Fruit fly (Drosophila melanogaster) whole organism, embryonic: Measurements from ENCODE around the gene Ae2.

Source experiments
- Abd-B ChIP-seq: fragments of 200-800 bp; sonication (Bioruptor generic); optimal IDR thresholded peaks from 2 replicates; lab custom pipeline; 2018; ENCODE audit warnings: missing biosample characterization, mild to moderate bottlenecking, missing genetic modification characterization, moderate library complexity
- CG11247 ChIP-seq: fragments of 200-800 bp; sonication (Bioruptor generic); IDR thresholded peaks from 2 replicates; pipeline ENCODE4 v1.3.6; 2022; ENCODE audit warnings: missing biosample characterization, missing genetic modification characterization
- CG1233 ChIP-seq: fragments of 200-800 bp; sonication (Bioruptor generic); optimal IDR thresholded peaks from 4 replicates; lab custom pipeline; 2018; ENCODE audit warnings: missing biosample characterization, mild to moderate bottlenecking, missing genetic modification characterization
- CG12391 ChIP-seq: fragments of 200-800 bp; sonication (Bioruptor generic); optimal IDR thresholded peaks from 3 replicates; lab custom pipeline; 2018; ENCODE audit warnings: missing biosample characterization, mild to moderate bottlenecking, missing genetic modification characterization, moderate library complexity
- CG13624 ChIP-seq: fragments of 200-800 bp; sonication (Bioruptor generic); optimal IDR thresholded peaks from 2 replicates; lab custom pipeline; 2016; ENCODE audit warnings: missing biosample characterization, missing genetic modification characterization
- CG1603 ChIP-seq: fragments of 200-800 bp; sonication (Bioruptor generic); optimal IDR thresholded peaks from 2 replicates; lab custom pipeline; 2019; ENCODE audit warnings: missing biosample characterization, mild to moderate bottlenecking, missing genetic modification characterization, moderate library complexity
- CG1792 ChIP-seq: fragments of 200-800 bp; sonication (Bioruptor generic); optimal IDR thresholded peaks from 2 replicates; lab custom pipeline; 2016; ENCODE audit warnings: missing biosample characterization, missing genetic modification characterization
- CG18262 ChIP-seq: fragments of 200-800 bp; optimal IDR thresholded peaks from 3 replicates; lab custom pipeline; 2019; ENCODE audit warnings: missing biosample characterization, mild to moderate bottlenecking, missing genetic modification characterization, moderate library complexity
- CG18476 ChIP-seq: fragments of 200-800 bp; sonication (Bioruptor generic); optimal IDR thresholded peaks from 2 replicates; lab custom pipeline; 2016; ENCODE audit warnings: missing biosample characterization, mild to moderate bottlenecking, missing genetic modification characterization
- CG32772 ChIP-seq: fragments of 200-800 bp; sonication (Bioruptor generic); IDR thresholded peaks from 2 replicates; pipeline ENCODE4 v1.3.6; 2022; ENCODE audit warnings: missing biosample characterization, missing genetic modification characterization
- CG42726 ChIP-seq: fragments of 200-800 bp; sonication (Bioruptor generic); IDR thresholded peaks from 2 replicates; pipeline ENCODE4 v1.3.6; 2022; ENCODE audit warnings: missing biosample characterization, missing genetic modification characterization; ENCODE audit not compliant: partially characterized antibody
- CG4617 ChIP-seq: fragments of 200-800 bp; sonication (Bioruptor generic); optimal IDR thresholded peaks from 3 replicates; lab custom pipeline; 2016; ENCODE audit warnings: missing biosample characterization, missing genetic modification characterization, borderline replicate concordance
- CG6254 ChIP-seq: fragments of 200-800 bp; sonication (Bioruptor generic); optimal IDR thresholded peaks from 3 replicates; lab custom pipeline; 2017; ENCODE audit warnings: mild to moderate bottlenecking, missing biosample characterization, missing genetic modification reagents, missing genetic modification characterization
- CG6813 ChIP-seq: fragments of 200-800 bp; sonication (Bioruptor generic); optimal IDR thresholded peaks from 2 replicates; lab custom pipeline; 2017; ENCODE audit warnings: missing biosample characterization, missing genetic modification characterization, mild to moderate bottlenecking, moderate library complexity, missing genetic modification reagents
- CG7271 ChIP-seq: fragments of 200-800 bp; sonication (Bioruptor generic); optimal IDR thresholded peaks from 2 replicates; lab custom pipeline; 2018; ENCODE audit warnings: missing biosample characterization, mild to moderate bottlenecking, missing genetic modification characterization, moderate library complexity
- CG8290 ChIP-seq, 3 experiments: fragments of 200-800 bp; sonication (Bioruptor generic); optimal IDR thresholded peaks; 2 replicates each; lab custom pipeline; 2016 to 2019; ENCODE audit warnings: missing biosample characterization in 3 of 3, missing genetic modification characterization in 3 of 3, mild to moderate bottlenecking in 2 of 3, moderate library complexity in 1 of 3
- CG8765 ChIP-seq: fragments of 200-800 bp; sonication (Bioruptor generic); IDR thresholded peaks from 2 replicates; pipeline ENCODE4 v1.3.6; 2022; ENCODE audit warnings: missing biosample characterization, missing genetic modification characterization
- Camta ChIP-seq: fragments of 200-800 bp; sonication (Bioruptor generic); optimal IDR thresholded peaks from 2 replicates; lab custom pipeline; 2016; ENCODE audit warnings: missing biosample characterization, missing genetic modification characterization
- Dfd ChIP-seq, 2 experiments: fragments of >200 bp; optimal IDR thresholded peaks; 2 replicates each; lab custom pipeline; 2017; ENCODE audit warnings: missing biosample characterization in 2 of 2, missing genetic modification characterization in 2 of 2
- Dip3 ChIP-seq: fragments of 200-800 bp; sonication (Bioruptor generic); optimal IDR thresholded peaks from 3 replicates; lab custom pipeline; 2016; ENCODE audit warnings: missing biosample characterization, missing genetic modification characterization
- Dll ChIP-seq: fragments of 200-800 bp; sonication (Bioruptor generic); IDR thresholded peaks from 4 replicates; pipeline ENCODE4 v1.3.6; 2022; ENCODE audit warnings: missing biosample characterization, missing genetic modification characterization; ENCODE audit not compliant: partially characterized antibody
- Dp ChIP-seq: fragments of 200-800 bp; sonication (Bioruptor generic); optimal IDR thresholded peaks from 2 replicates; lab custom pipeline; 2018; ENCODE audit warnings: missing biosample characterization, mild to moderate bottlenecking, missing genetic modification characterization, moderate library complexity
- Drgx ChIP-seq: fragments of 200-800 bp; sonication (Bioruptor generic); IDR thresholded peaks from 2 replicates; pipeline ENCODE4 v1.3.6; 2022; ENCODE audit warnings: missing biosample characterization, missing genetic modification characterization
- Hey ChIP-seq: fragments of 200-800 bp; sonication (Bioruptor generic); optimal IDR thresholded peaks from 3 replicates; lab custom pipeline; 2018; ENCODE audit warnings: missing biosample characterization, mild to moderate bottlenecking, missing genetic modification characterization
- NC2α ChIP-seq: fragments of 200-800 bp; sonication (Bioruptor generic); optimal IDR thresholded peaks from 2 replicates; lab custom pipeline; 2016; ENCODE audit warnings: missing biosample characterization, missing genetic modification characterization
- Optix ChIP-seq: fragments of 200-800 bp; sonication (Bioruptor generic); IDR thresholded peaks from 3 replicates; pipeline ENCODE4 v1.3.6; 2022; ENCODE audit warnings: missing biosample characterization, missing genetic modification characterization
- Sin3A ChIP-seq: fragments of >200 bp; optimal IDR thresholded peaks from 2 replicates; lab custom pipeline; 2018
- Ssrp ChIP-seq: fragments of 200-800 bp; sonication (Bioruptor generic); optimal IDR thresholded peaks from 2 replicates; lab custom pipeline; 2018; ENCODE audit warnings: missing biosample characterization, mild to moderate bottlenecking, missing genetic modification characterization, moderate library complexity
- ara ChIP-seq: fragments of 200-800 bp; sonication (Bioruptor generic); IDR thresholded peaks from 2 replicates; pipeline ENCODE4 v1.3.6; 2022; ENCODE audit warnings: missing biosample characterization, missing genetic modification characterization
- bbx ChIP-seq: fragments of 200-800 bp; sonication (Bioruptor generic); IDR thresholded peaks from 2 replicates; pipeline ENCODE4 v1.3.6; 2022; ENCODE audit warnings: missing biosample characterization, missing genetic modification characterization; ENCODE audit not compliant: partially characterized antibody
- caup ChIP-seq: fragments of 200-800 bp; sonication (Bioruptor generic); optimal IDR thresholded peaks from 3 replicates; lab custom pipeline; 2017; ENCODE audit warnings: missing biosample characterization, mild to moderate bottlenecking, missing genetic modification characterization, moderate library complexity; ENCODE audit not compliant: severe bottlenecking
- chif ChIP-seq, 2 experiments: fragments of 200-800 bp; sonication (Bioruptor generic); optimal IDR thresholded peaks; 3 replicates each; lab custom pipeline; 2016; ENCODE audit warnings: missing biosample characterization in 2 of 2, missing genetic modification characterization in 2 of 2
- fd3F ChIP-seq: fragments of 200-800 bp; sonication (Bioruptor generic); optimal IDR thresholded peaks from 2 replicates; lab custom pipeline; 2018; ENCODE audit warnings: missing biosample characterization, mild to moderate bottlenecking, missing genetic modification characterization, moderate library complexity
- gcm2 ChIP-seq: fragments of 200-800 bp; sonication (Bioruptor generic); optimal IDR thresholded peaks from 2 replicates; lab custom pipeline; 2016; ENCODE audit warnings: missing biosample characterization, missing genetic modification characterization
- grn ChIP-seq: fragments of 200-800 bp; sonication (Bioruptor generic); optimal IDR thresholded peaks from 3 replicates; lab custom pipeline; 2017; ENCODE audit warnings: missing biosample characterization, missing genetic modification characterization
- gsb-n ChIP-seq: fragments of 200-800 bp; sonication (Bioruptor generic); optimal IDR thresholded peaks from 3 replicates; lab custom pipeline; 2018; ENCODE audit warnings: missing biosample characterization, mild to moderate bottlenecking, missing genetic modification characterization
- her ChIP-seq: fragments of 200-800 bp; sonication (Bioruptor generic); optimal IDR thresholded peaks from 2 replicates; lab custom pipeline; 2016; ENCODE audit warnings: missing biosample characterization, missing genetic modification characterization
- klu ChIP-seq: fragments of 200-800 bp; sonication (Bioruptor generic); IDR thresholded peaks from 2 replicates; pipeline ENCODE4 v1.3.6; 2022; ENCODE audit warnings: missing biosample characterization, missing genetic modification characterization
- onecut ChIP-seq: fragments of 200-800 bp; sonication (Bioruptor generic); IDR thresholded peaks from 2 replicates; pipeline ENCODE4 v1.3.6; 2022; ENCODE audit warnings: missing biosample characterization, missing genetic modification characterization
- prd ChIP-seq, 3 experiments: fragments of >200 bp in 2 of 3; fragments of 200-800 bp in 1 of 3; sonication (Bioruptor generic) in 1 of 3; optimal IDR thresholded peaks in 2 of 3; IDR thresholded peaks in 1 of 3; 2 replicates in 2 of 3; 3 replicates in 1 of 3; pipeline versions ENCODE4 v1.3.6 to Lab custom; 2017 to 2022; ENCODE audit warnings: missing biosample characterization in 1 of 3, missing genetic modification characterization in 1 of 3
- rib ChIP-seq: fragments of 200-800 bp; sonication (Bioruptor generic); IDR thresholded peaks from 2 replicates; pipeline ENCODE4 v1.3.6; 2022; ENCODE audit warnings: missing biosample characterization, missing genetic modification characterization
- row ChIP-seq: fragments of 200-800 bp; sonication (Bioruptor generic); IDR thresholded peaks from 3 replicates; pipeline ENCODE4 v1.3.6; 2022; ENCODE audit warnings: missing biosample characterization, missing genetic modification characterization
- slbo ChIP-seq: fragments of 200-800 bp; sonication (Bioruptor generic); IDR thresholded peaks from 2 replicates; pipeline ENCODE4 v1.3.6; 2022; ENCODE audit warnings: missing biosample characterization, missing genetic modification characterization
- so ChIP-seq: fragments of 200-800 bp; sonication (Bioruptor generic); IDR thresholded peaks from 3 replicates; pipeline ENCODE4 v1.3.6; 2022; ENCODE audit warnings: missing biosample characterization, missing genetic modification characterization
- tap ChIP-seq: fragments of 200-800 bp; optimal IDR thresholded peaks from 3 replicates; lab custom pipeline; 2019; ENCODE audit warnings: missing biosample characterization, mild to moderate bottlenecking, missing genetic modification characterization, moderate library complexity
- tgo ChIP-seq: fragments of 200-800 bp; sonication (Bioruptor generic); IDR thresholded peaks from 3 replicates; pipeline ENCODE4 v1.3.6; 2022; ENCODE audit warnings: missing biosample characterization, missing genetic modification characterization
- trem ChIP-seq: fragments of 200-800 bp; optimal IDR thresholded peaks from 3 replicates; lab custom pipeline; 2019; ENCODE audit warnings: missing biosample characterization, mild to moderate bottlenecking, missing genetic modification characterization, moderate library complexity
- tup ChIP-seq: fragments of 200-800 bp; sonication (Bioruptor generic); optimal IDR thresholded peaks from 2 replicates; lab custom pipeline; 2016; ENCODE audit warnings: missing biosample characterization, mild to moderate bottlenecking, missing genetic modification characterization, moderate library complexity
- vfl ChIP-seq: fragments of 200-800 bp; sonication (Bioruptor generic); optimal IDR thresholded peaks from 2 replicates; lab custom pipeline; 2016; ENCODE audit warnings: missing biosample characterization, missing genetic modification characterization

Ae2 gene

dm6 chr3L:9762036-9762597 is 1.2 kb upstream of the Ae2 start (continued):
- TF ChIP-seq slbo (GFP tag; lab: Robert Waterston, UW) (peak; percentile 28; the same call in 1 of the 2 replicates), klu (no peak), CG12391 (tag; lab: Kevin White, UChicago) (peak; percentile 7), onecut (peak; percentile 21; the same call in 1 of the 2 replicates), gsb-n (no peak), Optix (GFP tag; lab: Robert Waterston, UW) (no peak), NC2α (GFP tag; lab: Kevin White, UChicago) (no peak), Dll (GFP tag; lab: Robert Waterston, UW) (no peak), Drgx (GFP tag; lab: Robert Waterston, UW) (no peak), CG1603 (tag; lab: Kevin White, UChicago) (peak; percentile 10), ara (GFP tag; lab: Robert Waterston, UW) (0 out of 2 replicates have a peak, but pooled peaks have one; percentile 5), CG6254 (GFP tag; lab: Kevin White, UChicago) (no peak), Sin3A (lab: Kevin White, UChicago) (no peak), Dp (peak; percentile 8), rib (GFP tag; lab: Robert Waterston, UW) (no peak), tap (peak; percentile 8), CG1233 (GFP tag; lab: Kevin White, UChicago) (no peak), fd3F (GFP tag; lab: Kevin White, UChicago) (no peak), CG7271 (tag; lab: Kevin White, UChicago) (no peak), grn (no peak), caup (peak; percentile 45), CG1792 (no peak), CG18262 (tag; lab: Kevin White, UChicago) (no peak), trem (tag; lab: Kevin White, UChicago) (no peak), CG11247 (GFP tag; lab: Robert Waterston, UW) (0 out of 2 replicates have a peak, but pooled peaks have one; percentile 8), vfl (no peak), tgo (GFP tag; lab: Robert Waterston, UW) (no peak), CG18476 (GFP tag; lab: Kevin White, UChicago) (no peak), Dfd (GFP tag; optimal IDR thresholded peaks at IDR 0.05; lab: Kevin White, UChicago) (no peak), Abd-B (GFP tag; lab: Kevin White, UChicago) (no peak), Dip3 (GFP tag; lab: Kevin White, UChicago) (no peak), bbx (GFP tag; lab: Robert Waterston, UW) (no peak; the same call in 1 of the 2 replicates), tup (GFP tag; lab: Kevin White, UChicago) (no peak), prd (optimal IDR thresholded peaks at IDR 0.05; lab: Kevin White, UChicago) (no peak), prd (GFP tag; IDR thresholded peaks at IDR 0.05; lab: Robert Waterston, UW) (no peak), Camta (GFP tag; lab: Kevin White, UChicago) (peak; percentile 3), gcm2 (GFP tag; lab: Kevin White, UChicago) (peak; percentile 4), CG13624 (GFP tag; lab: Kevin White, UChicago) (peak; percentile 40), Hey (no peak), row (GFP tag; lab: Robert Waterston, UW) (peak; percentile 43; the same call in 2 of the 3 replicates), CG8290 (GFP tag; optimal IDR thresholded peaks at IDR 0.05; lab: Kevin White, UChicago) (no peak), CG8290 (tag; optimal IDR thresholded peaks at IDR 0.05; lab: Kevin White, UChicago) (peak; percentile 46 to 68), CG4617 (GFP tag; lab: Kevin White, UChicago) (no peak), CG32772 (no peak), her (peak; percentile 34), CG42726 (GFP tag; lab: Robert Waterston, UW) (no peak), Ssrp (tag; lab: Kevin White, UChicago) (no peak), so (GFP tag; lab: Robert Waterston, UW) (peak; percentile 48; the same call in 1 of the 3 replicates), CG8765 (GFP tag; lab: Robert Waterston, UW) (no peak), chif (GFP tag; optimal IDR thresholded peaks at IDR 0.05; lab: Kevin White, UChicago) (no peak), CG6813 (GFP tag; lab: Kevin White, UChicago) (peak; percentile 46)
